Fruit fly (Drosophila melanogaster) whole organism, prepupa: ENCODE data around the gene ru.
A peak's percentile ranks its signal among the peaks of the same experiment; 100 is the strongest.

Experiments
- Blimp-1 ChIP-seq: fragments of 200-800 bp; sonication (Bioruptor generic); optimal IDR thresholded peaks from 3 replicates; lab custom pipeline; 2017; ENCODE audit warnings: missing biosample characterization, missing genetic modification characterization, mild to moderate bottlenecking, moderate library complexity, missing genetic modification reagents
- CG15336 ChIP-seq: fragments of 200-800 bp; sonication (Bioruptor generic); IDR thresholded peaks from 2 replicates; pipeline ENCODE4 v1.3.6; 2022; ENCODE audit warnings: missing biosample characterization, missing genetic modification characterization
- CG16779 ChIP-seq: fragments of 200-800 bp; sonication (Bioruptor generic); optimal IDR thresholded peaks from 3 replicates; lab custom pipeline; 2017; ENCODE audit warnings: missing biosample characterization, mild to moderate bottlenecking, missing genetic modification characterization
- Hr38 ChIP-seq: sonication (Bioruptor generic); optimal IDR thresholded peaks from 2 replicates; lab custom pipeline; 2016; ENCODE audit warnings: missing biosample characterization, missing genetic modification characterization
- Sox102F ChIP-seq: fragments of 200-800 bp; sonication (Bioruptor generic); optimal IDR thresholded peaks from 2 replicates; lab custom pipeline; 2016; ENCODE audit warnings: missing biosample characterization, mild to moderate bottlenecking, missing genetic modification characterization
- acj6 ChIP-seq: fragments of 200-800 bp; sonication (Bioruptor generic); optimal IDR thresholded peaks from 3 replicates; lab custom pipeline; 2016; ENCODE audit warnings: missing biosample characterization, missing genetic modification characterization
- lz ChIP-seq: fragments of 200-800 bp; sonication (Bioruptor generic); optimal IDR thresholded peaks from 3 replicates; lab custom pipeline; 2016; ENCODE audit warnings: missing biosample characterization, missing genetic modification characterization
- salr ChIP-seq, 2 experiments: fragments of 200-800 bp; sonication (Bioruptor generic); optimal IDR thresholded peaks; 3 replicates each; lab custom pipeline; 2016 to 2018; ENCODE audit warnings: missing biosample characterization in 2 of 2, missing genetic modification characterization in 2 of 2, mild to moderate bottlenecking in 1 of 2

DNA sequence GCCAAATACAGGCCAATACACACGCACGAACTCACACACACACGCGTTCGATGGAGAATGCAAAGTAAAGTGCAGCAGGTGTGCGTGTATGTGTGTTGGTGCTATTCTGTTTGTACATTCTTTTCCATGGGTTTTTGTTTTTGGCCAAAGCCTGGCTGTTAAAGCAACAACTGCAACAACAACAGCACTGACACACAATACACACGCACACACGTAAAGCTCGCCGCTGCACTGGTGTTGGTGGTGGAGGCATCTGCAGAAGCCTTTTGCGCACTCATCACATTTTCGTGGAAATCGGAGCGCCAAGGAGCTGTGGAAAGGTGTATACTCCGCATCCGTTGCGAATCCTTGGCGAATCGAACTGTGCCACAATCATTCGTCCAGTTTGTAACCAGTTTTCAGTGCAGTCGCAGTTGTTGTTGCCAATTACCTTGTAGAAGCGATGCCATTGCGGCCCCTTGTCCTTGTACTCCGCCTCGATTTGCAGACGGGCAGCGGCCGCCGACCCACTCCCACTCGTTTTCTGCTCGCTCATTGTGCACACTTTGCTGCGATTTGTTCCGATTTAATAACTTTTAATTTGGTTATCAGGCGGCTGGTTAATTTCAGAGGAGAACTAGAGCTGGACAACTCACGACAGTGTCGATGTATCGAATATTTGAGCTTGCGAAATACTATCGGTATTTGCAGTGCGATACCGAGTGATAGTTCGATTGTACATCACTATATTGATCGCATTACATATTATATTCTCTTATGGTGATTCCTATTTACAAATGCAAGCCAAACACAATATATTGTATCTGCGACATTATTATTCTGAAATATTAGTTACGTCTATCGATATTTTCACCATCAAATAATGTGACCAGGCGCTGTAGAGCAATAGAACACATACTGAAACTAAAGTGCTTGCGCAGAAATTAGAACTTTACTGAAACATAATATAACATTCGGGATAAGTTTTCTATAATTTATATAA is 20.2 kb upstream of the ru start:
- TF ChIP-seq Hr38 (GFP tag; lab: Kevin White, UChicago): no peak
- TF ChIP-seq CG16779: no peak
- no peak for TF ChIP-seq Blimp-1
- TF ChIP-seq Sox102F (GFP tag; lab: Kevin White, UChicago): peak; percentile 30
- peak; percentile 46 for TF ChIP-seq lz (GFP tag; lab: Kevin White, UChicago)
- TF ChIP-seq salr (GFP tag; optimal IDR thresholded peaks at IDR 0.05; lab: Kevin White, UChicago): no peak
- TF ChIP-seq acj6 (GFP tag; lab: Kevin White, UChicago): peak; percentile 37
- TF ChIP-seq CG15336 (GFP tag; lab: Robert Waterston, UW): no peak
